Worm (Caenorhabditis elegans) whole organism, young adult: ENCODE measurements around the gene ndua-12.

Experiments
- B0261.1 ChIP-seq: sonication (generic microtip); optimal IDR thresholded peaks from 2 replicates; lab custom pipeline; 2016; ENCODE audit warnings: mild to moderate bottlenecking, missing genetic modification characterization, moderate library complexity, missing compliant biosample characterization
- D2030.7 ChIP-seq: fragments of 200-800 bp; sonication (Bioruptor generic); IDR thresholded peaks from 2 replicates; pipeline ENCODE4 v1.3.6; 2022; ENCODE audit warnings: missing genetic modification reagents, missing genetic modification characterization, missing compliant biosample characterization
- F23B12.7 ChIP-seq: sonication (generic microtip); optimal IDR thresholded peaks from 2 replicates; lab custom pipeline; 2017; ENCODE audit warnings: missing genetic modification characterization, mild to moderate bottlenecking, missing compliant biosample characterization, antibody characterized with exemption, moderate library complexity; ENCODE audit not compliant: insufficient read depth
- F37B4.10 ChIP-seq: fragments of 200-800 bp; sonication (Bioruptor generic); IDR thresholded peaks from 2 replicates; pipeline ENCODE4 v1.3.6; 2022; ENCODE audit warnings: missing genetic modification characterization, missing compliant biosample characterization
- F55B11.4 ChIP-seq: sonication (generic microtip); optimal IDR thresholded peaks from 2 replicates; lab custom pipeline; 2016; ENCODE audit warnings: missing compliant biosample characterization, missing genetic modification characterization, borderline replicate concordance; ENCODE audit not compliant: insufficient read depth
- F57A8.1 ChIP-seq: fragments of 200-800 bp; sonication (Bioruptor generic); optimal IDR thresholded peaks from 2 replicates; lab custom pipeline; 2018; ENCODE audit warnings: mild to moderate bottlenecking, missing genetic modification characterization, moderate library complexity, missing compliant biosample characterization
- F57C9.4 ChIP-seq: sonication (generic microtip); optimal IDR thresholded peaks from 2 replicates; lab custom pipeline; 2017; ENCODE audit warnings: mild to moderate bottlenecking, missing genetic modification characterization, missing compliant biosample characterization
- K11D2.4 ChIP-seq: fragments of 200-800 bp; sonication (Bioruptor generic); IDR thresholded peaks from 2 replicates; pipeline ENCODE4 v1.3.6; 2022; ENCODE audit warnings: missing genetic modification reagents, missing genetic modification characterization, missing compliant biosample characterization
- Y53F4B.3 ChIP-seq: fragments of 200-800 bp; sonication (Bioruptor generic); IDR thresholded peaks from 2 replicates; pipeline ENCODE4 v1.3.6; 2022; ENCODE audit warnings: missing genetic modification reagents, missing genetic modification characterization, missing compliant biosample characterization
- Y53G8AR.9 ChIP-seq: fragments of 200-800 bp; sonication (Bioruptor generic); conservative IDR thresholded peaks from 2 replicates; pipeline ENCODE4 v1.3.6; 2022; ENCODE audit warnings: missing genetic modification reagents, missing genetic modification characterization, missing compliant biosample characterization
- Y95B8A.8 ChIP-seq: fragments of 200-800 bp; sonication (Bioruptor generic); IDR thresholded peaks from 2 replicates; pipeline ENCODE4 v1.3.6; 2022; ENCODE audit warnings: missing genetic modification reagents, missing genetic modification characterization, missing compliant biosample characterization
- ZK185.1 ChIP-seq: sonication (generic microtip); optimal IDR thresholded peaks from 2 replicates; lab custom pipeline; 2016; ENCODE audit warnings: mild to moderate bottlenecking, missing genetic modification characterization, missing compliant biosample characterization; ENCODE audit not compliant: poor library complexity, severe bottlenecking
- attf-5 ChIP-seq: fragments of 200-800 bp; sonication (Bioruptor generic); optimal IDR thresholded peaks from 2 replicates; lab custom pipeline; 2018; ENCODE audit warnings: mild to moderate bottlenecking, missing genetic modification characterization, missing compliant biosample characterization
- ceh-27 ChIP-seq: fragments of 200-800 bp; sonication (Bioruptor generic); optimal IDR thresholded peaks from 2 replicates; lab custom pipeline; 2018; ENCODE audit warnings: mild to moderate bottlenecking, missing genetic modification characterization, moderate library complexity, missing compliant biosample characterization
- die-1 ChIP-seq: sonication (generic microtip); optimal IDR thresholded peaks from 2 replicates; lab custom pipeline; 2016; ENCODE audit warnings: missing genotype, mild to moderate bottlenecking, missing genetic modification characterization, missing compliant biosample characterization
- egrh-3 ChIP-seq: fragments of 200-800 bp; sonication (Bioruptor generic); IDR thresholded peaks from 2 replicates; pipeline ENCODE4 v1.3.6; 2022; ENCODE audit warnings: missing genetic modification reagents, missing genetic modification characterization, missing compliant biosample characterization
- ets-4 ChIP-seq: fragments of 200-800 bp; sonication (Bioruptor generic); optimal IDR thresholded peaks from 2 replicates; lab custom pipeline; 2018; ENCODE audit warnings: mild to moderate bottlenecking, missing genetic modification characterization, missing compliant biosample characterization
- gei-17 ChIP-seq: fragments of 200-800 bp; sonication (Bioruptor generic); optimal IDR thresholded peaks from 2 replicates; lab custom pipeline; 2018; ENCODE audit warnings: mild to moderate bottlenecking, missing genetic modification characterization, missing compliant biosample characterization
- hlh-12 ChIP-seq: sonication (generic microtip); optimal IDR thresholded peaks from 2 replicates; lab custom pipeline; 2016; ENCODE audit warnings: missing genetic modification characterization, missing compliant biosample characterization
- hlh-26 ChIP-seq: fragments of 200-800 bp; sonication (Bioruptor generic); conservative IDR thresholded peaks from 2 replicates; pipeline ENCODE4 v1.3.6; 2022; ENCODE audit warnings: missing genetic modification reagents, missing genetic modification characterization, missing compliant biosample characterization
- hsf-1 ChIP-seq: fragments of 200-800 bp; sonication (Bioruptor generic); IDR thresholded peaks from 2 replicates; pipeline ENCODE4 v1.3.6; 2022; ENCODE audit warnings: missing genetic modification reagents, missing genetic modification characterization, missing compliant biosample characterization
- let-526 ChIP-seq: fragments of 200-800 bp; sonication (Bioruptor generic); IDR thresholded peaks from 2 replicates; pipeline ENCODE4 v1.3.6; 2022; ENCODE audit warnings: missing genetic modification reagents, missing genetic modification characterization, missing compliant biosample characterization
- lin-26 ChIP-seq: fragments of 200-800 bp; sonication (Bioruptor generic); IDR thresholded peaks from 2 replicates; pipeline ENCODE4 v1.3.6; 2022; ENCODE audit warnings: missing genetic modification reagents, missing genetic modification characterization, missing compliant biosample characterization
- lin-35 ChIP-seq, 3 experiments: fragments of 150-350 bp in 2 of 3; sonication (generic microtip) in 1 of 3; optimal IDR thresholded peaks; 2 replicates each; lab custom pipeline; 2014 to 2018; ENCODE audit warnings: missing biosample characterization in 3 of 3, missing genetic modification characterization in 3 of 3, missing genetic modification reagents in 3 of 3
- lin-40 ChIP-seq: sonication (generic microtip); optimal IDR thresholded peaks from 2 replicates; lab custom pipeline; 2016; ENCODE audit warnings: missing genetic modification characterization, mild to moderate bottlenecking, missing compliant biosample characterization, missing genotype, missing genetic modification reagents
- lin-54 ChIP-seq: fragments of 200-800 bp; sonication (Bioruptor generic); optimal IDR thresholded peaks from 2 replicates; lab custom pipeline; 2018; ENCODE audit warnings: mild to moderate bottlenecking, missing genetic modification characterization, missing compliant biosample characterization
- lir-1 ChIP-seq: fragments of 200-800 bp; sonication (Bioruptor generic); conservative IDR thresholded peaks from 2 replicates; pipeline ENCODE4 v1.3.6; 2022; ENCODE audit warnings: missing genetic modification reagents, missing genetic modification characterization, missing compliant biosample characterization
- lsl-1 ChIP-seq: fragments of 200-800 bp; sonication (Bioruptor generic); optimal IDR thresholded peaks from 2 replicates; lab custom pipeline; 2018; ENCODE audit warnings: mild to moderate bottlenecking, missing genetic modification characterization, moderate library complexity, missing compliant biosample characterization
- mcd-1 ChIP-seq: fragments of 200-800 bp; sonication (Bioruptor generic); IDR thresholded peaks from 2 replicates; pipeline ENCODE4 v1.3.6; 2022; ENCODE audit warnings: missing genetic modification reagents, missing genetic modification characterization, missing compliant biosample characterization
- nhr-179 ChIP-seq: sonication (generic microtip); optimal IDR thresholded peaks from 2 replicates; lab custom pipeline; 2016; ENCODE audit warnings: mild to moderate bottlenecking, missing genetic modification characterization, missing compliant biosample characterization
- nhr-80 ChIP-seq: sonication (generic microtip); optimal IDR thresholded peaks from 2 replicates; lab custom pipeline; 2016; ENCODE audit warnings: missing genetic modification characterization, missing compliant biosample characterization
- repo-1 ChIP-seq: sonication (generic microtip); optimal IDR thresholded peaks from 2 replicates; lab custom pipeline; 2017; ENCODE audit warnings: mild to moderate bottlenecking, missing genetic modification characterization, missing compliant biosample characterization
- rpc-1 ChIP-seq, 2 experiments: fragments of 150-350 bp in 1 of 2; sonication (generic microtip) in 1 of 2; optimal IDR thresholded peaks; 2 replicates each; lab custom pipeline; 2014 to 2018; ENCODE audit warnings: missing biosample characterization in 1 of 2, missing genetic modification characterization in 1 of 2, missing genetic modification reagents in 1 of 2, missing genotype in 1 of 2
- sea-2 ChIP-seq: fragments of 200-800 bp; sonication (Bioruptor generic); IDR thresholded peaks from 2 replicates; pipeline ENCODE4 v1.3.6; 2022; ENCODE audit warnings: missing genetic modification characterization, missing compliant biosample characterization
- snpc-3.4 ChIP-seq: sonication (generic microtip); optimal IDR thresholded peaks from 2 replicates; lab custom pipeline; 2017; ENCODE audit warnings: missing genetic modification characterization, mild to moderate bottlenecking, missing compliant biosample characterization, antibody characterized with exemption, moderate library complexity, missing genotype, missing genetic modification reagents
- sptf-2 ChIP-seq: fragments of 200-800 bp; sonication (Bioruptor generic); optimal IDR thresholded peaks from 2 replicates; lab custom pipeline; 2018; ENCODE audit warnings: mild to moderate bottlenecking, missing genetic modification characterization, missing compliant biosample characterization
- tbp1 ChIP-seq: fragments of 200-800 bp; sonication (Bioruptor generic); optimal IDR thresholded peaks from 2 replicates; lab custom pipeline; 2018; ENCODE audit warnings: mild to moderate bottlenecking, missing genetic modification characterization, missing compliant biosample characterization
- unc-130 ChIP-seq: sonication (generic microtip); optimal IDR thresholded peaks from 2 replicates; lab custom pipeline; 2016; ENCODE audit warnings: missing genetic modification reagents, missing genetic modification characterization, missing compliant biosample characterization
- ztf-25 ChIP-seq: fragments of 200-800 bp; sonication (Bioruptor generic); IDR thresholded peaks from 2 replicates; pipeline ENCODE4 v1.3.6; 2022; ENCODE audit warnings: missing genetic modification reagents, missing genetic modification characterization, missing compliant biosample characterization

Gene ndua-12

DNA sequence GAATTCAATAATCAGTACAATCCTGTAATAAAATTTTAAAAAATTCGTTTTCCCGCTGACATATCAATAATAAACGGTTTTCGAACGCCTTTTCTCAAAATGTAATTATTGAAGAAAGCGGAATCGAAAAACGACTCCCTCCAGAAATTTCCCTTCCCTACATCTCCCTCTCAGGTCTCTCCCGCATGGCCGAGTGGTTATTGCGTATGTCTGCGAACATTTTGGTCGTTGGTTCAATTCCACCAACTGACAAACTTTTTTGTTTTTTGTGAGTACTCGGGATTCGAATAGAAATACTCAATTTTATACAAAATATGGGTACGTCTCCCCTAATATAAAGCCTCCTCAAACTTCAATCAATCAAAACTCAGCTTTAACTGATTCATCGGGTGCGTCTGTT, 20.4 kb upstream of the ndua-12 start (continued):
- TF ChIP-seq ztf-25 (peak; percentile 89; the same call in 1 of the 2 replicates), hsf-1 (GFP tag; lab: Robert Waterston, UW) (0 out of 2 replicates have a peak, but pooled peaks have one; percentile 57)

DNA sequence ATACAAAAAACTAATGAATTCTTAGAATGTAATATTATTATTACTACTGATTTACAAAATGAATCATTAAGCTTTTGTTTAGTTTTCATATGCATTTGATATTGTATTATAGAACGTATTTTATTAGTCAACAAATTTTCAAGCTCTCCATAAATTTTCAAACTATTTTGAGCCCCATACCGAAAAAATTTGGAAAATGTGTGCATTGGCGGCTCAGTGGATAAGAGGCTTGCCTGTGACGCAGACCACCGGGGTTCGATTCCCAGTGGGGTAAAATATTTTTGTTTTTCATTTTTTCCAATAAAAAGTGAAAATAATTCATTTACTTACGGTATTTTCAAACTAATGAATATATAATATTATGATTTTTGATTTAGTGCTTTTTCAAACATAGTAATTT, 18.8 kb upstream of the ndua-12 start:
- TF ChIP-seq Y95B8A.8 (GFP tag; lab: Robert Waterston, UW) (no peak), mcd-1 (GFP tag; lab: Robert Waterston, UW) (no peak), tbp1 (peak; percentile 79), lin-26 (GFP tag; lab: Robert Waterston, UW) (0 out of 2 replicates have a peak, but pooled peaks have one; percentile 24), sea-2 (GFP tag; lab: Robert Waterston, UW) (no peak), B0261.1 (tag; lab: Kevin White, UChicago) (peak; percentile 43), F57C9.4 (tag; lab: Kevin White, UChicago) (no peak), let-526 (GFP tag; lab: Robert Waterston, UW) (no peak), rpc-1 (optimal IDR thresholded peaks at IDR 0.05; lab: Kevin White, UChicago) (peak; percentile 18), rpc-1 (tag; optimal IDR thresholded peaks at IDR 0.05; lab: Kevin White, UChicago) (peak; percentile 54), D2030.7 (GFP tag; lab: Robert Waterston, UW) (0 out of 2 replicates have a peak, but pooled peaks have one; percentile 37)

DNA sequence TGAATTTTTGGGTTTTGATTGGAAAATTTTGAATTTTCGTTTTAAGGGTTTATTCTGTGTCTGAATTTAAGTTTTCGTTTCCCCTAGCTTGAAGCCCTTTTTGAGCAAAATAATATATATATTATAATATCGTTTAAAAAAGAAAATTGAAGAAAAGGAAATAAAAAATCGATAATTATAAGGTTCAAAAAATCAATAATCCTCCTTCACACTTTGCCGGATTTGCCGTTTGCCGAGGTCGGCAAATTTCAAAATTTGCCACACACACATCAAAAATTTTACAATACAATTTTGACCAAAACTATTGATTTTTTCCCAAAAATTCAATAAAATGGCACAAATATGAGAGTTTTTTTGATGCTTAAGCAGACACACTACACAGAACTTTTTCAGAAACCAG, 16.9 kb upstream of the ndua-12 start:
- TF ChIP-seq lin-54 (GFP tag; lab: Kevin White, UChicago) = no peak
- no peak for TF ChIP-seq sptf-2
- no peak for TF ChIP-seq ZK185.1 (tag; lab: Kevin White, UChicago)
- TF ChIP-seq F57A8.1 (GFP tag; lab: Kevin White, UChicago) = no peak

- TF ChIP-seq snpc-3.4 (tag; lab: Kevin White, UChicago) = no peak
- no peak for TF ChIP-seq Y53F4B.3 (GFP tag; lab: Robert Waterston, UW)
Measured at ce11 chrIV:2734675-2735074, 15.0 kb upstream of the ndua-12 start.

DNA sequence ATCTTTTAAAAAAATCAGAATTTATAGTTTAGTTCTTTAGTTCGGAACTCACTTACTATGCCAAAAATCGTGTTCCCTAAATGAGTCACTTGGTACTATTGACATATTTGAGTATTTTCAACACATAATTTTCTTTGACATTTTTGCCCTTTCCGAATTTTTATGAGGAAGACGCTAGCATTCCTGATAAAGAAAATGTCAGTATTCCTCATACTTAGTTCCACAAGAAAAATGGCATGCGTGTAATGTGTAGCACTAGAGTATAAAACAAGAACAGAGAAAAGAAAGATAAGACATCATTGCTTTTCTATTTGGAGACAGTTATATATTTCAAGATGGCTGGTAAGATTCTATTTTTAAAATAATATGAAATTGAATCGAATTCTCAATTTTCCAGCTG, 10.3 kb upstream of the ndua-12 start, which contains the start of gene Y94H6A.2:
Gene Y94H6A.2 (plus strand): TSS at position 336 of the 400 bp plus-strand sequence.
- TF ChIP-seq F37B4.10 (GFP tag; lab: Robert Waterston, UW) = no peak
- peak; percentile 67 for TF ChIP-seq nhr-80 (tag; lab: Kevin White, UChicago)
- TF ChIP-seq lin-26 (GFP tag; lab: Robert Waterston, UW) = no peak
- TF ChIP-seq F23B12.7 (tag; lab: Kevin White, UChicago) = no peak

- TF ChIP-seq K11D2.4 (GFP tag; lab: Robert Waterston, UW) = peak; percentile 71
- peak; percentile 91 for TF ChIP-seq Y53G8AR.9 (GFP tag; lab: Robert Waterston, UW)
- no peak for TF ChIP-seq lir-1 (GFP tag; lab: Robert Waterston, UW)
- no peak for TF ChIP-seq egrh-3 (GFP tag; lab: Robert Waterston, UW)
- TF ChIP-seq snpc-3.4 (tag; lab: Kevin White, UChicago) = no peak
- TF ChIP-seq hlh-26 (GFP tag; lab: Robert Waterston, UW) = no peak
- peak; percentile 18 for TF ChIP-seq gei-17 (GFP tag; lab: Kevin White, UChicago)
- peak; percentile 67; the same call in 1 of the 2 replicates for TF ChIP-seq hsf-1 (GFP tag; lab: Robert Waterston, UW)
- TF ChIP-seq ceh-27 (GFP tag; lab: Kevin White, UChicago) = peak; percentile 26
- TF ChIP-seq ets-4 (GFP tag; lab: Kevin White, UChicago) = no peak
- no peak for TF ChIP-seq F55B11.4
- no peak for TF ChIP-seq die-1
- TF ChIP-seq hlh-12 (tag; lab: Kevin White, UChicago) = no peak
- peak; percentile 59 for TF ChIP-seq repo-1
- peak; percentile 85 for TF ChIP-seq lin-40 (tag; lab: Kevin White, UChicago)
- TF ChIP-seq F57A8.1 (GFP tag; lab: Kevin White, UChicago) = no peak
- TF ChIP-seq lin-35 (GFP tag; optimal IDR thresholded peaks at IDR 0.05; lab: Kevin White, UChicago) = peak in 1 of 3 experiments; percentile 70
- no peak for TF ChIP-seq nhr-179 (tag; lab: Kevin White, UChicago)
- TF ChIP-seq unc-130 = peak; percentile 19
- peak; percentile 52 for TF ChIP-seq lsl-1 (GFP tag; lab: Kevin White, UChicago)
- TF ChIP-seq attf-5 (GFP tag; lab: Kevin White, UChicago) = peak; percentile 64
Measured at ce11 chrIV:2725784-2726183, 6.2 kb upstream of the ndua-12 start, which contains the start of gene ubxn-2. TSS of gene ubxn-2 (minus strand) at chrIV:2725819.
